Worm (Caenorhabditis elegans): ENCODE measurements around the gene Y56A3A.6.

DNA sequence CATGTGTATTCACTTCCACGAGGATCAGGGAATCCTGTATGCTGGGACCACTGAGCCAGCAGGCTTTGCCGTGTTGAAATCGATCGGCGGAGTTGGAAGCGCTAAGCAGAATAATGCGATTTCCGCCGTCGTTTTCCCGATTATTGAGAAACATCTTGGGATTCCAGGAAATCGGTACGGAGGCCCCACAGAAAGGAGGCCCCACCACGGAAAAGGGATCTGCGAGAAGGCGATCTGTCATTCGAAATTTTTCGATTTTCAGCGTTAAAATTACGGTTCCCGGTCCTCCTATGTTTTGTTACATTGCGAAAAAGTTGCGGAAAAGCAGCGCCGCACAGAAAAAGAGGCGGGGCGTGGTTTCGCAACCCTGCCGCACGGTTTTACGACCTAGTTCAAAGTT is 30.3 kb downstream of the Y56A3A.6 start:
- TF ChIP-seq syd-9 (tag; optimal IDR thresholded peaks at IDR 0.05) (no peak), tbx-2 (tag; optimal IDR thresholded peaks at IDR 0.05) (peak; percentile 82), ttx-3 (tag; optimal IDR thresholded peaks at IDR 0.05) (no peak), odd-2 (tag; optimal IDR thresholded peaks at IDR 0.05) (no peak), rnt-1 (tag; optimal IDR thresholded peaks at IDR 0.05) (peak; percentile 58), lin-11 (tag; optimal IDR thresholded peaks at IDR 0.05) (no peak), K02D7.2 (tag; optimal IDR thresholded peaks at IDR 0.05) (peak; percentile 4), F13H6.1 (tag; optimal IDR thresholded peaks at IDR 0.05) (peak; percentile 44), unc-3 (GFP tag; conservative IDR thresholded peaks at IDR 0.05) (no peak), unc-3 (tag; optimal IDR thresholded peaks at IDR 0.05) (no peak), nhr-11 (tag; optimal IDR thresholded peaks at IDR 0.05) (no peak)
